Worm (Caenorhabditis elegans) whole organism, L4 larva: ENCODE measurements around the gene arrd-8.
A peak's percentile ranks its signal among the peaks of the same experiment; 100 is the strongest.

Source experiments
- D1046.2 ChIP-seq: fragments of 200-800 bp; sonication (Bioruptor generic); IDR thresholded peaks from 2 replicates; pipeline ENCODE4 v1.3.6; 2022; ENCODE audit warnings: missing genetic modification characterization, missing compliant biosample characterization
- F10B5.3 ChIP-seq: sonication (generic microtip); optimal IDR thresholded peaks from 2 replicates; lab custom pipeline; 2016; ENCODE audit warnings: mild to moderate bottlenecking, missing genetic modification characterization, missing compliant biosample characterization
- F37D6.2 ChIP-seq: sonication (generic microtip); optimal IDR thresholded peaks from 2 replicates; lab custom pipeline; 2016; ENCODE audit warnings: mild to moderate bottlenecking, missing genetic modification characterization, missing compliant biosample characterization
- F44E2.7 ChIP-seq: fragments of 200-800 bp; sonication (Bioruptor generic); IDR thresholded peaks from 2 replicates; pipeline ENCODE4 v2.1.2; 2022; ENCODE audit warnings: missing genetic modification characterization, missing compliant biosample characterization
- F49E8.2 ChIP-seq: sonication (generic microtip); optimal IDR thresholded peaks from 2 replicates; lab custom pipeline; 2016; ENCODE audit warnings: missing compliant biosample characterization, mild to moderate bottlenecking, missing genetic modification characterization, borderline replicate concordance
- T20F7.1 ChIP-seq: fragments of 200-800 bp; sonication (Bioruptor generic); optimal IDR thresholded peaks from 2 replicates; lab custom pipeline; 2018; ENCODE audit warnings: mild to moderate bottlenecking, missing genetic modification characterization, missing compliant biosample characterization
- Y105C5A.15 ChIP-seq: fragments of 200-800 bp; sonication (Bioruptor generic); IDR thresholded peaks from 2 replicates; pipeline ENCODE4 v1.3.6; 2022; ENCODE audit warnings: missing genetic modification characterization, missing compliant biosample characterization
- Y48G9A.11 ChIP-seq: fragments of 200-800 bp; sonication (Bioruptor generic); IDR thresholded peaks from 2 replicates; pipeline ENCODE4 v1.3.6; 2022; ENCODE audit warnings: missing genetic modification reagents, missing genetic modification characterization, missing compliant biosample characterization
- Y75B8A.6 ChIP-seq: fragments of 200-800 bp; sonication (Bioruptor generic); IDR thresholded peaks from 2 replicates; pipeline ENCODE4 v1.3.6; 2022; ENCODE audit warnings: missing genetic modification reagents, missing genetic modification characterization, missing compliant biosample characterization
- ZK337.2 ChIP-seq: fragments of 200-800 bp; sonication (Bioruptor generic); IDR thresholded peaks from 2 replicates; pipeline ENCODE4 v1.3.6; 2022; ENCODE audit warnings: missing genetic modification reagents, missing genetic modification characterization, missing compliant biosample characterization
- aha-1 ChIP-seq: fragments of 150-350 bp; peaks from one replicate; lab custom pipeline; 2014; ENCODE audit warnings: missing biosample characterization, missing genetic modification characterization
- arid-1 ChIP-seq: fragments of 200-800 bp; sonication (Bioruptor generic); conservative IDR thresholded peaks from 2 replicates; pipeline ENCODE4 v1.3.6; 2022; ENCODE audit warnings: missing genetic modification reagents, missing genetic modification characterization, missing compliant biosample characterization
- ceh-28 ChIP-seq: fragments of 150-350 bp; optimal IDR thresholded peaks from 2 replicates; lab custom pipeline; 2014; ENCODE audit warnings: missing biosample characterization, missing genetic modification reagents, missing genetic modification characterization
- ceh-32 ChIP-seq: sonication (generic microtip); optimal IDR thresholded peaks from 2 replicates; lab custom pipeline; 2016; ENCODE audit warnings: mild to moderate bottlenecking, missing genetic modification characterization, missing compliant biosample characterization; ENCODE audit not compliant: poor library complexity
- ces-1 ChIP-seq: fragments of 150-350 bp; sonication (generic microtip); optimal IDR thresholded peaks from 4 replicates; lab custom pipeline; 2014; ENCODE audit warnings: missing biosample characterization, missing genetic modification reagents, missing genetic modification characterization
- cey-2 ChIP-seq: sonication (generic microtip); optimal IDR thresholded peaks from 3 replicates; lab custom pipeline; 2017; ENCODE audit warnings: missing genetic modification characterization, mild to moderate bottlenecking, missing compliant biosample characterization, antibody characterized with exemption, borderline replicate concordance; ENCODE audit not compliant: insufficient read depth
- daf-12 ChIP-seq: fragments of 150-350 bp; optimal IDR thresholded peaks from 2 replicates; lab custom pipeline; 2014; ENCODE audit warnings: missing biosample characterization, missing genetic modification reagents, missing genetic modification characterization
- daf-8 ChIP-seq: fragments of 200-800 bp; sonication (Bioruptor generic); IDR thresholded peaks from 2 replicates; pipeline ENCODE4 v1.3.6; 2022; ENCODE audit warnings: missing genetic modification characterization, missing compliant biosample characterization
- dmd-6 ChIP-seq: fragments of 200-800 bp; sonication (Bioruptor generic); IDR thresholded peaks from 2 replicates; pipeline ENCODE4 v1.3.6; 2022; ENCODE audit warnings: missing genetic modification reagents, missing genetic modification characterization, missing compliant biosample characterization
- dmd-9 ChIP-seq: fragments of 200-800 bp; sonication (Bioruptor generic); IDR thresholded peaks from 2 replicates; pipeline ENCODE4 v1.3.6; 2022; ENCODE audit warnings: missing genetic modification reagents, missing genetic modification characterization, missing compliant biosample characterization
- duxl-1 ChIP-seq: sonication (generic microtip); optimal IDR thresholded peaks from 2 replicates; lab custom pipeline; 2016; ENCODE audit warnings: mild to moderate bottlenecking, missing genetic modification characterization, moderate library complexity, missing compliant biosample characterization; ENCODE audit not compliant: poor library complexity
- egl-27 ChIP-seq: sonication (generic microtip); optimal IDR thresholded peaks from 3 replicates; lab custom pipeline; 2017; ENCODE audit warnings: missing biosample characterization, missing genetic modification reagents, missing genetic modification characterization
- fkh-10 ChIP-seq: fragments of 150-350 bp; optimal IDR thresholded peaks from 2 replicates; lab custom pipeline; 2014; ENCODE audit warnings: missing biosample characterization, missing genetic modification reagents, missing genetic modification characterization
- fos-1 ChIP-seq: fragments of 150-350 bp; optimal IDR thresholded peaks from 2 replicates; lab custom pipeline; 2014; ENCODE audit warnings: missing biosample characterization, missing genetic modification characterization
- hlh-11 ChIP-seq: fragments of 200-800 bp; sonication (Bioruptor generic); optimal IDR thresholded peaks from 2 replicates; lab custom pipeline; 2018; ENCODE audit warnings: mild to moderate bottlenecking, missing genetic modification characterization, missing compliant biosample characterization
- lin-1 ChIP-seq: fragments of 200-800 bp; sonication (Bioruptor generic); IDR thresholded peaks from 2 replicates; pipeline ENCODE4 v1.3.6; 2022; ENCODE audit warnings: missing genetic modification reagents, missing genetic modification characterization, missing compliant biosample characterization
- lin-29 ChIP-seq: fragments of 200-800 bp; sonication (Bioruptor generic); IDR thresholded peaks from 2 replicates; pipeline ENCODE4 v1.3.6; 2022; ENCODE audit warnings: missing genetic modification reagents, missing genetic modification characterization, missing compliant biosample characterization
- lir-3 ChIP-seq: sonication (generic microtip); optimal IDR thresholded peaks from 2 replicates; lab custom pipeline; 2016; ENCODE audit warnings: mild to moderate bottlenecking, missing genetic modification characterization, missing compliant biosample characterization
- madf-5 ChIP-seq, 2 experiments: fragments of 200-800 bp; sonication (Bioruptor generic); IDR thresholded peaks; 2 replicates each; pipeline ENCODE4 v1.3.6; 2022; ENCODE audit warnings: missing compliant biosample characterization in 2 of 2, missing genetic modification characterization in 2 of 2
- madf-9 ChIP-seq: fragments of 200-800 bp; sonication (Bioruptor generic); conservative IDR thresholded peaks from 2 replicates; pipeline ENCODE4 v1.3.6; 2022; ENCODE audit warnings: missing genetic modification reagents, missing genetic modification characterization, missing compliant biosample characterization
- mdt-29 ChIP-seq: fragments of 200-800 bp; sonication (Bioruptor generic); IDR thresholded peaks from 2 replicates; pipeline ENCODE4 v1.3.6; 2022; ENCODE audit warnings: missing genetic modification reagents, missing genetic modification characterization, missing compliant biosample characterization
- mep-1 ChIP-seq: fragments of 150-350 bp; sonication (generic microtip); optimal IDR thresholded peaks from 3 replicates; lab custom pipeline; 2014; ENCODE audit warnings: missing biosample characterization, missing genetic modification characterization
- mxl-3 ChIP-seq: fragments of 200-800 bp; sonication (Bioruptor generic); optimal IDR thresholded peaks from 2 replicates; lab custom pipeline; 2018; ENCODE audit warnings: mild to moderate bottlenecking, missing genetic modification characterization, missing compliant biosample characterization
- nhr-11 ChIP-seq: fragments of 150-350 bp; optimal IDR thresholded peaks from 2 replicates; lab custom pipeline; 2014; ENCODE audit warnings: missing biosample characterization, missing genetic modification characterization
- nhr-237 ChIP-seq: sonication (generic microtip); optimal IDR thresholded peaks from 2 replicates; lab custom pipeline; 2017; ENCODE audit warnings: missing biosample characterization, missing genetic modification characterization
- nhr-25 ChIP-seq: sonication (generic microtip); optimal IDR thresholded peaks from 2 replicates; lab custom pipeline; 2017; ENCODE audit warnings: missing genetic modification characterization, mild to moderate bottlenecking, missing compliant biosample characterization, antibody characterized with exemption, moderate library complexity, borderline replicate concordance; ENCODE audit not compliant: insufficient read depth
- nhr-41 ChIP-seq: fragments of 200-800 bp; sonication (Bioruptor generic); IDR thresholded peaks from 2 replicates; pipeline ENCODE4 v1.3.6; 2022; ENCODE audit warnings: missing genetic modification reagents, missing genetic modification characterization, missing compliant biosample characterization
- nhr-48 ChIP-seq: sonication (generic microtip); optimal IDR thresholded peaks from 2 replicates; lab custom pipeline; 2016; ENCODE audit warnings: mild to moderate bottlenecking, missing genetic modification characterization, missing compliant biosample characterization
- nhr-6 ChIP-seq: fragments of 150-350 bp; optimal IDR thresholded peaks from 2 replicates; lab custom pipeline; 2014; ENCODE audit warnings: missing biosample characterization, missing genetic modification characterization
- nhr-76 ChIP-seq: fragments of 150-350 bp; optimal IDR thresholded peaks from 2 replicates; lab custom pipeline; 2014; ENCODE audit warnings: missing biosample characterization, missing genetic modification characterization
- saeg-2 ChIP-seq: fragments of 200-800 bp; sonication (Bioruptor generic); IDR thresholded peaks from 2 replicates; pipeline ENCODE4 v1.3.6; 2022; ENCODE audit warnings: missing genetic modification reagents, missing genetic modification characterization, missing compliant biosample characterization
- sdz-12 ChIP-seq: fragments of 200-800 bp; sonication (Bioruptor generic); optimal IDR thresholded peaks from 2 replicates; lab custom pipeline; 2018; ENCODE audit warnings: mild to moderate bottlenecking, missing genetic modification characterization, missing compliant biosample characterization
- snpc-1.2 ChIP-seq: fragments of 200-800 bp; sonication (Bioruptor generic); IDR thresholded peaks from 2 replicates; pipeline ENCODE4 v1.3.6; 2022; ENCODE audit warnings: missing genetic modification reagents, missing genetic modification characterization, missing compliant biosample characterization
- spr-3 ChIP-seq: fragments of 200-800 bp; sonication (Bioruptor generic); optimal IDR thresholded peaks from 2 replicates; lab custom pipeline; 2018; ENCODE audit warnings: mild to moderate bottlenecking, missing genetic modification characterization, missing compliant biosample characterization
- tag-97 ChIP-seq: fragments of 200-800 bp; sonication (Bioruptor generic); IDR thresholded peaks from 2 replicates; pipeline ENCODE4 v1.3.6; 2022; ENCODE audit warnings: missing genetic modification characterization, missing compliant biosample characterization
- unc-39 ChIP-seq: sonication (generic microtip); optimal IDR thresholded peaks from 2 replicates; lab custom pipeline; 2017; ENCODE audit warnings: missing biosample characterization, missing genetic modification characterization
- unc-62 ChIP-seq, 3 experiments: fragments of 150-350 bp in 1 of 3; sonication (generic microtip); optimal IDR thresholded peaks in 2 of 3; peaks in 1 of 3; 1 replicate in 1 of 3; 2 replicates in 2 of 3; lab custom pipeline; 2014 to 2017; ENCODE audit warnings: missing biosample characterization in 3 of 3, missing genetic modification characterization in 3 of 3, missing genetic modification reagents in 3 of 3, missing genotype in 1 of 3
- vab-7 ChIP-seq: fragments of 200-800 bp; sonication (Bioruptor generic); IDR thresholded peaks from 2 replicates; pipeline ENCODE4 v1.3.6; 2022; ENCODE audit warnings: missing genetic modification reagents, missing genetic modification characterization, missing compliant biosample characterization
- zip-11 ChIP-seq: fragments of 200-800 bp; sonication (Bioruptor generic); IDR thresholded peaks from 2 replicates; pipeline ENCODE4 v1.3.6; 2022; ENCODE audit warnings: missing genetic modification characterization, missing compliant biosample characterization
- zip-2 ChIP-seq: fragments of 150-350 bp; optimal IDR thresholded peaks from 2 replicates; lab custom pipeline; 2014; ENCODE audit warnings: missing biosample characterization, missing genetic modification characterization
- ztf-11 ChIP-seq: fragments of 150-350 bp; optimal IDR thresholded peaks from 2 replicates; lab custom pipeline; 2014; ENCODE audit warnings: missing biosample characterization, missing genetic modification characterization

Gene arrd-8

DNA sequence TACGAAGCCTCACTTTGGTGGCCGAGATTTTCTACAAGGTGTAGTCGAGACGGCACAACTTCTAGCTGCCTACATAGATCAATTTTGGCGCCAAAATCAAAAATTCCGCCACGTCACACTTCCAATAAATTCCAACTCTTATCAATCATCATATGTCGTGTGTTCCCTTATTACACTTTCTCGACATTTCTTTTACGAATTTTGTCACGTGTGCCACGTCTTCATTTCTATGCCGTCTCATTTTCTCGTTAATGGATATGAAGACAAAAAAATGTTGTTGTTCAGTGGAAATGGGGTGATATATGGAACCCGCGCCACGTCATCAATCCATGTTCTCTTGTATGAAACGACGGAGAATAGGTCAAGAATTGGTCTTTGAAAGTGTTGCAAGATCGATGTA lies 13.3 kb upstream of the arrd-8 start (continued):
- TF ChIP-seq fos-1 (no peak), T20F7.1 (GFP tag; lab: Kevin White, UChicago) (no peak), nhr-41 (GFP tag; lab: Robert Waterston, UW) (no peak), madf-9 (GFP tag; lab: Robert Waterston, UW) (no peak), dmd-9 (GFP tag; lab: Robert Waterston, UW) (no peak), mep-1 (tag; lab: Kevin White, UChicago) (peak; percentile 14), hlh-11 (tag; lab: Kevin White, UChicago) (peak; percentile 64), arid-1 (no peak), F10B5.3 (tag; lab: Kevin White, UChicago) (no peak), dmd-6 (GFP tag; lab: Robert Waterston, UW) (peak; percentile 40; the same call in 1 of the 2 replicates), nhr-237 (no peak), F44E2.7 (no peak), sdz-12 (GFP tag; lab: Kevin White, UChicago) (no peak), ceh-32 (tag; lab: Kevin White, UChicago) (no peak), lin-29 (GFP tag; lab: Robert Waterston, UW) (no peak), D1046.2 (GFP tag; lab: Robert Waterston, UW) (no peak), Y75B8A.6 (GFP tag; lab: Robert Waterston, UW) (no peak), nhr-25 (tag; lab: Kevin White, UChicago) (no peak), lir-3 (tag; lab: Kevin White, UChicago) (no peak), cey-2 (tag; lab: Kevin White, UChicago) (no peak), mdt-29 (peak; percentile 74; the same call in 1 of the 2 replicates), nhr-11 (tag; lab: Kevin White, UChicago) (no peak), saeg-2 (GFP tag; lab: Robert Waterston, UW) (no peak), F49E8.2 (tag; lab: Kevin White, UChicago) (no peak), madf-5 (GFP tag; IDR thresholded peaks at IDR 0.05; lab: Robert Waterston, UW) (no peak), nhr-76 (tag; lab: Kevin White, UChicago) (no peak), duxl-1 (tag; lab: Kevin White, UChicago) (no peak), mxl-3 (peak; percentile 28), lin-1 (GFP tag; lab: Robert Waterston, UW) (no peak), ZK337.2 (GFP tag; lab: Robert Waterston, UW) (no peak), vab-7 (GFP tag; lab: Robert Waterston, UW) (no peak), Y105C5A.15 (GFP tag; lab: Robert Waterston, UW) (no peak), F37D6.2 (tag; lab: Kevin White, UChicago) (no peak), ceh-28 (tag; lab: Kevin White, UChicago) (no peak), nhr-6 (tag; lab: Kevin White, UChicago) (no peak), spr-3 (GFP tag; lab: Kevin White, UChicago) (no peak), ztf-11 (tag; lab: Kevin White, UChicago) (no peak), unc-62 (GFP tag; optimal IDR thresholded peaks at IDR 0.05 in 1 of 2; lab: Kevin White, UChicago) (peak in 1 of 2 experiments; percentile 99), unc-62 (tag; optimal IDR thresholded peaks at IDR 0.05; lab: Kevin White, UChicago) (no peak), tag-97 (GFP tag; lab: Robert Waterston, UW) (no peak), Y48G9A.11 (GFP tag; lab: Robert Waterston, UW) (no peak), fkh-10 (GFP tag; lab: Kevin White, UChicago) (no peak), unc-39 (tag; lab: Kevin White, UChicago) (no peak), daf-8 (no peak), zip-11 (GFP tag; lab: Robert Waterston, UW) (no peak), snpc-1.2 (GFP tag; lab: Robert Waterston, UW) (no peak), nhr-48 (no peak), egl-27 (tag; lab: Kevin White, UChicago) (no peak), ces-1 (GFP tag; lab: Kevin White, UChicago) (no peak), aha-1 (tag; lab: Kevin White, UChicago) (peak; percentile 92), daf-12 (tag; lab: Kevin White, UChicago) (no peak), zip-2 (tag; lab: Kevin White, UChicago) (no peak)
